Worm (Caenorhabditis elegans): ENCODE data around the gene sre-11.

DNA sequence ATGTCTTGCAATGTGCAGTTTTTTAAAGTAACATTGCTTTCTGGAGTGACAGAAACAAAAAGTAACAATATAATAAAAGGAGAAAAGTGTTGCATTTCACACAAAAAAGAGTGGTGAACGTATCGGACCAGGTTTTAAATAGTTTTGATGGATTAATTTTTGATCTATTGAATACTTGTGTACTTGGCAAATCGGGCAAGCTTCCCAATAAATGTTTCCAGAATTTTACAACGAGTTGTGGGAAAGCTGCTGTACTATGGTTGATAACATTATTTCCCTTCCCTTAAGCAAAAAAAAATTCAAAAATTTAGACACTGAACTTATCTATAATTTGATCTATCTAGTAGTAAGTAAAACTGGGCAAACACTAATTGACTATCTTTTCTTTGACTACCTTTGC lies 9.6 kb upstream of the sre-11 start, which contains the start of gene C12D5.10:
- TF ChIP-seq F52B5.7 (tag; optimal IDR thresholded peaks at IDR 0.05) (no peak), ceh-91 (GFP tag; IDR thresholded peaks at IDR 0.05) (no peak), B0019.2 (GFP tag; conservative IDR thresholded peaks at IDR 0.05) (no peak)
